Worm (Caenorhabditis elegans): Measurements from ENCODE around the gene madf-11.

- TF ChIP-seq aly-1 (tag; optimal IDR thresholded peaks at IDR 0.05): no peak
- no peak for TF ChIP-seq ama-1 (optimal IDR thresholded peaks at IDR 0.05)
- no peak for TF ChIP-seq F13C5.2 (tag; optimal IDR thresholded peaks at IDR 0.05)
- no peak for TF ChIP-seq tbx-11 (GFP tag; IDR thresholded peaks at IDR 0.05)
- no peak for TF ChIP-seq tra-4 (tag; optimal IDR thresholded peaks at IDR 0.05)
- TF ChIP-seq flt-1 (GFP tag; IDR thresholded peaks at IDR 0.05): no peak
- no peak for TF ChIP-seq hmbx-1 (tag; optimal IDR thresholded peaks at IDR 0.05)
- TF ChIP-seq hnd-1 (tag; optimal IDR thresholded peaks at IDR 0.05): no peak
- TF ChIP-seq ceh-13 (GFP tag; optimal IDR thresholded peaks at IDR 0.05): no peak
- TF ChIP-seq B0310.2 (tag; optimal IDR thresholded peaks at IDR 0.05): no peak
Measured at ce11 chrIII:5629225-5629624, 25.9 kb upstream of the madf-11 start.

Measured in whole organism, early embryonic.